Fruit fly (Drosophila melanogaster) whole organism, embryonic: ENCODE measurements around the gene maca.

Experiments
- CG10274 ChIP-seq: fragments of 200-800 bp; sonication (Bioruptor generic); optimal IDR thresholded peaks from 3 replicates; lab custom pipeline; 2017; ENCODE audit warnings: missing biosample characterization, mild to moderate bottlenecking, missing genetic modification characterization
- CG12942 ChIP-seq: fragments of 200-800 bp; sonication (Bioruptor generic); optimal IDR thresholded peaks from 3 replicates; lab custom pipeline; 2016; ENCODE audit warnings: missing biosample characterization, missing genetic modification characterization
- chinmo ChIP-seq: fragments of 200-800 bp; sonication (Bioruptor generic); IDR thresholded peaks from 4 replicates; pipeline ENCODE4 v1.3.6; 2022; ENCODE audit warnings: missing biosample characterization, missing genetic modification characterization; ENCODE audit not compliant: partially characterized antibody

dm6 chr3R:15517113-15517512 lies 22.7 kb downstream of the maca start:
- TF ChIP-seq chinmo = no peak
- no peak for TF ChIP-seq CG10274
- no peak for TF ChIP-seq CG12942 (GFP tag; lab: Kevin White, UChicago)
